Fruit fly (Drosophila melanogaster) whole organism, embryonic: ENCODE measurements around the gene Nf-YC.
A peak's percentile ranks its signal among the peaks of the same experiment; 100 is the strongest.

Experiments used
- Ada2b ChIP-seq: fragments of 200-800 bp; sonication (Bioruptor generic); IDR thresholded peaks from 2 replicates; pipeline ENCODE4 v1.3.6; 2022; ENCODE audit warnings: missing biosample characterization, missing genetic modification characterization
- Adf1 ChIP-seq: fragments of 200-800 bp; sonication (Bioruptor generic); IDR thresholded peaks from 2 replicates; pipeline ENCODE4 v1.3.6; 2022; ENCODE audit warnings: missing biosample characterization, missing genetic modification characterization
- Atf3 ChIP-seq: fragments of 200-800 bp; sonication (Bioruptor generic); optimal IDR thresholded peaks from 3 replicates; lab custom pipeline; 2016; ENCODE audit warnings: missing biosample characterization, missing genetic modification characterization
- CG12769 ChIP-seq: fragments of 200-800 bp; sonication (Bioruptor generic); optimal IDR thresholded peaks from 2 replicates; lab custom pipeline; 2019; ENCODE audit warnings: missing biosample characterization, mild to moderate bottlenecking, missing genetic modification characterization, moderate library complexity
- CG14860 ChIP-seq: fragments of 200-800 bp; sonication (Bioruptor generic); IDR thresholded peaks from 3 replicates; pipeline ENCODE4 v1.3.6; 2022; ENCODE audit warnings: missing biosample characterization, missing genetic modification characterization; ENCODE audit not compliant: partially characterized antibody
- CG15011 ChIP-seq: fragments of 200-800 bp; sonication (Bioruptor generic); optimal IDR thresholded peaks from 3 replicates; lab custom pipeline; 2018; ENCODE audit warnings: missing biosample characterization, mild to moderate bottlenecking, missing genetic modification characterization
- CG17359 ChIP-seq: fragments of 200-800 bp; sonication (Bioruptor generic); optimal IDR thresholded peaks from 3 replicates; lab custom pipeline; 2018; ENCODE audit warnings: missing biosample characterization, mild to moderate bottlenecking, missing genetic modification characterization, moderate library complexity
- CG17912 ChIP-seq: fragments of 200-800 bp; sonication (Bioruptor generic); optimal IDR thresholded peaks from 2 replicates; lab custom pipeline; 2018; ENCODE audit warnings: missing biosample characterization, mild to moderate bottlenecking, missing genetic modification characterization
- CG18011 ChIP-seq: fragments of 200-800 bp; sonication (Bioruptor generic); optimal IDR thresholded peaks from 2 replicates; lab custom pipeline; 2017; ENCODE audit warnings: missing biosample characterization, missing genetic modification characterization, mild to moderate bottlenecking, moderate library complexity, missing genotype
- CG2120 ChIP-seq: fragments of 200-800 bp; sonication (Bioruptor generic); optimal IDR thresholded peaks from 3 replicates; lab custom pipeline; 2016; ENCODE audit warnings: missing biosample characterization, missing genetic modification characterization
- CG2678 ChIP-seq: fragments of 200-800 bp; sonication (Bioruptor generic); optimal IDR thresholded peaks from 3 replicates; lab custom pipeline; 2019; ENCODE audit warnings: missing biosample characterization, mild to moderate bottlenecking, missing genetic modification characterization, moderate library complexity
- CG31224 ChIP-seq: fragments of 200-800 bp; sonication (Bioruptor generic); IDR thresholded peaks from 2 replicates; pipeline ENCODE4 v1.3.6; 2022; ENCODE audit warnings: missing biosample characterization, missing genetic modification characterization
- CG33557 ChIP-seq: fragments of 200-800 bp; sonication (Bioruptor generic); optimal IDR thresholded peaks from 2 replicates; lab custom pipeline; 2019; ENCODE audit warnings: missing biosample characterization, mild to moderate bottlenecking, missing genetic modification characterization, moderate library complexity
- CG4328 ChIP-seq: fragments of 200-800 bp; sonication (Bioruptor generic); optimal IDR thresholded peaks from 3 replicates; lab custom pipeline; 2017; ENCODE audit warnings: missing biosample characterization, missing genetic modification reagents, missing genetic modification characterization
- CG4617 ChIP-seq: fragments of 200-800 bp; sonication (Bioruptor generic); optimal IDR thresholded peaks from 3 replicates; lab custom pipeline; 2016; ENCODE audit warnings: missing biosample characterization, missing genetic modification characterization, borderline replicate concordance
- CG4707 ChIP-seq: fragments of 200-800 bp; sonication (Bioruptor generic); optimal IDR thresholded peaks from 2 replicates; lab custom pipeline; 2018; ENCODE audit warnings: missing biosample characterization, mild to moderate bottlenecking, missing genetic modification characterization, moderate library complexity
- CG6175 ChIP-seq: fragments of 200-800 bp; sonication (Bioruptor generic); IDR thresholded peaks from 3 replicates; pipeline ENCODE4 v1.3.6; 2022; ENCODE audit warnings: missing biosample characterization, missing genetic modification characterization
- CG6689 ChIP-seq: fragments of 200-800 bp; sonication (Bioruptor generic); IDR thresholded peaks from 2 replicates; pipeline ENCODE4 v1.3.6; 2022; ENCODE audit warnings: missing biosample characterization, missing genetic modification characterization
- CG6813 ChIP-seq: fragments of 200-800 bp; sonication (Bioruptor generic); optimal IDR thresholded peaks from 2 replicates; lab custom pipeline; 2017; ENCODE audit warnings: missing biosample characterization, missing genetic modification characterization, mild to moderate bottlenecking, moderate library complexity, missing genetic modification reagents
- CG8388 ChIP-seq: fragments of 200-800 bp; sonication (Bioruptor generic); optimal IDR thresholded peaks from 2 replicates; lab custom pipeline; 2019; ENCODE audit warnings: missing biosample characterization, mild to moderate bottlenecking, missing genetic modification characterization, moderate library complexity
- Doc3 ChIP-seq: fragments of 200-800 bp; sonication (Bioruptor generic); IDR thresholded peaks from 3 replicates; pipeline ENCODE4 v1.3.6; 2022; ENCODE audit warnings: missing biosample characterization, missing genetic modification characterization; ENCODE audit not compliant: partially characterized antibody
- Drgx ChIP-seq: fragments of 200-800 bp; sonication (Bioruptor generic); IDR thresholded peaks from 2 replicates; pipeline ENCODE4 v1.3.6; 2022; ENCODE audit warnings: missing biosample characterization, missing genetic modification characterization
- GATAe ChIP-seq: fragments of 200-800 bp; sonication (Bioruptor generic); conservative IDR thresholded peaks from 2 replicates; pipeline ENCODE4 v1.3.6; 2022; ENCODE audit warnings: missing biosample characterization, missing genetic modification characterization
- Mad ChIP-seq: fragments of 200-800 bp; sonication (Bioruptor generic); optimal IDR thresholded peaks from 2 replicates; lab custom pipeline; 2016; ENCODE audit warnings: missing biosample characterization, missing genetic modification characterization
- Max ChIP-seq: fragments of 200-800 bp; sonication (Bioruptor generic); optimal IDR thresholded peaks from 2 replicates; lab custom pipeline; 2016; ENCODE audit warnings: missing biosample characterization, mild to moderate bottlenecking, missing genetic modification characterization
- Mrtf ChIP-seq: fragments of 200-800 bp; sonication (Bioruptor generic); IDR thresholded peaks from 3 replicates; pipeline ENCODE4 v1.3.6; 2022; ENCODE audit warnings: missing biosample characterization, missing genetic modification characterization
- Ptx1 ChIP-seq: fragments of 200-800 bp; sonication (Bioruptor generic); IDR thresholded peaks from 2 replicates; pipeline ENCODE4 v1.3.6; 2022; ENCODE audit warnings: missing biosample characterization, missing genetic modification characterization
- Rfx ChIP-seq: fragments of 200-800 bp; sonication (Bioruptor generic); IDR thresholded peaks from 2 replicates; pipeline ENCODE4 v1.3.6; 2022; ENCODE audit warnings: missing biosample characterization, missing genetic modification characterization
- ab ChIP-seq: fragments of 200-800 bp; sonication (Bioruptor generic); optimal IDR thresholded peaks from 2 replicates; lab custom pipeline; 2016; ENCODE audit warnings: missing biosample characterization, missing genetic modification characterization
- bowl ChIP-seq: fragments of 200-800 bp; sonication (Bioruptor generic); IDR thresholded peaks from 2 replicates; pipeline ENCODE4 v1.3.6; 2022; ENCODE audit warnings: missing biosample characterization, missing genetic modification characterization
- caup ChIP-seq: fragments of 200-800 bp; sonication (Bioruptor generic); optimal IDR thresholded peaks from 3 replicates; lab custom pipeline; 2017; ENCODE audit warnings: missing biosample characterization, mild to moderate bottlenecking, missing genetic modification characterization, moderate library complexity; ENCODE audit not compliant: severe bottlenecking
- chinmo ChIP-seq: fragments of 200-800 bp; sonication (Bioruptor generic); IDR thresholded peaks from 4 replicates; pipeline ENCODE4 v1.3.6; 2022; ENCODE audit warnings: missing biosample characterization, missing genetic modification characterization; ENCODE audit not compliant: partially characterized antibody
- crol ChIP-seq: fragments of 200-800 bp; sonication (Bioruptor generic); IDR thresholded peaks from 2 replicates; pipeline ENCODE4 v1.3.6; 2022; ENCODE audit warnings: missing biosample characterization, missing genetic modification characterization
- dan ChIP-seq: fragments of 200-800 bp; sonication (Bioruptor generic); IDR thresholded peaks from 2 replicates; pipeline ENCODE4 v1.3.6; 2022; ENCODE audit warnings: missing biosample characterization, missing genetic modification characterization
- en ChIP-seq: fragments of 200-800 bp; sonication (Bioruptor generic); optimal IDR thresholded peaks from 2 replicates; lab custom pipeline; 2016; ENCODE audit warnings: missing biosample characterization, missing genetic modification characterization
- fd3F ChIP-seq: fragments of 200-800 bp; sonication (Bioruptor generic); optimal IDR thresholded peaks from 2 replicates; lab custom pipeline; 2018; ENCODE audit warnings: missing biosample characterization, mild to moderate bottlenecking, missing genetic modification characterization, moderate library complexity
- gfzf ChIP-seq: fragments of 200-800 bp; sonication (Bioruptor generic); optimal IDR thresholded peaks from 2 replicates; lab custom pipeline; 2016; ENCODE audit warnings: missing biosample characterization, mild to moderate bottlenecking, missing genetic modification characterization, moderate library complexity
- gsb-n ChIP-seq: fragments of 200-800 bp; sonication (Bioruptor generic); optimal IDR thresholded peaks from 3 replicates; lab custom pipeline; 2018; ENCODE audit warnings: missing biosample characterization, mild to moderate bottlenecking, missing genetic modification characterization
- jigr1 ChIP-seq: fragments of 200-800 bp; sonication (Bioruptor generic); IDR thresholded peaks from 3 replicates; pipeline ENCODE4 v1.3.6; 2022; ENCODE audit warnings: missing biosample characterization, missing genetic modification characterization
- lov ChIP-seq, 2 experiments: fragments of 200-800 bp in 1 of 2; fragments of >200 bp in 1 of 2; sonication (Bioruptor generic) in 1 of 2; IDR thresholded peaks in 1 of 2; optimal IDR thresholded peaks in 1 of 2; 2 replicates in 1 of 2; 3 replicates in 1 of 2; pipeline versions ENCODE4 v1.3.6 to Lab custom; 2017 to 2022; ENCODE audit warnings: missing biosample characterization in 1 of 2, missing genetic modification characterization in 1 of 2
- otp ChIP-seq: fragments of 200-800 bp; sonication (Bioruptor generic); IDR thresholded peaks from 3 replicates; pipeline ENCODE4, ENCODE4 v1.3.6; 2022; ENCODE audit warnings: missing biosample characterization, missing genetic modification characterization
- pita ChIP-seq: fragments of 200-800 bp; sonication (Bioruptor generic); optimal IDR thresholded peaks from 2 replicates; lab custom pipeline; 2017; ENCODE audit warnings: missing biosample characterization, mild to moderate bottlenecking, missing genetic modification characterization
- pzg ChIP-seq: fragments of 200-800 bp; sonication (Bioruptor generic); optimal IDR thresholded peaks from 3 replicates; lab custom pipeline; 2018; ENCODE audit warnings: missing biosample characterization, mild to moderate bottlenecking, missing genetic modification characterization, moderate library complexity
- ro ChIP-seq: fragments of 200-800 bp; sonication (Bioruptor generic); IDR thresholded peaks from 2 replicates; pipeline ENCODE4 v1.3.6; 2022; ENCODE audit warnings: missing biosample characterization, missing genetic modification characterization
- shn ChIP-seq: fragments of 200-800 bp; sonication (Bioruptor generic); optimal IDR thresholded peaks from 3 replicates; lab custom pipeline; 2016; ENCODE audit warnings: missing biosample characterization, missing genetic modification characterization
- tap ChIP-seq: fragments of 200-800 bp; optimal IDR thresholded peaks from 3 replicates; lab custom pipeline; 2019; ENCODE audit warnings: missing biosample characterization, mild to moderate bottlenecking, missing genetic modification characterization, moderate library complexity
- twi ChIP-seq: fragments of 200-800 bp; optimal IDR thresholded peaks from 2 replicates; lab custom pipeline; 2019; ENCODE audit warnings: missing biosample characterization, mild to moderate bottlenecking, missing genetic modification characterization, moderate library complexity
- tx ChIP-seq: fragments of 200-800 bp; sonication (Bioruptor generic); optimal IDR thresholded peaks from 2 replicates; lab custom pipeline; 2016; ENCODE audit warnings: missing biosample characterization, missing genetic modification characterization

Nf-YC gene

DNA sequence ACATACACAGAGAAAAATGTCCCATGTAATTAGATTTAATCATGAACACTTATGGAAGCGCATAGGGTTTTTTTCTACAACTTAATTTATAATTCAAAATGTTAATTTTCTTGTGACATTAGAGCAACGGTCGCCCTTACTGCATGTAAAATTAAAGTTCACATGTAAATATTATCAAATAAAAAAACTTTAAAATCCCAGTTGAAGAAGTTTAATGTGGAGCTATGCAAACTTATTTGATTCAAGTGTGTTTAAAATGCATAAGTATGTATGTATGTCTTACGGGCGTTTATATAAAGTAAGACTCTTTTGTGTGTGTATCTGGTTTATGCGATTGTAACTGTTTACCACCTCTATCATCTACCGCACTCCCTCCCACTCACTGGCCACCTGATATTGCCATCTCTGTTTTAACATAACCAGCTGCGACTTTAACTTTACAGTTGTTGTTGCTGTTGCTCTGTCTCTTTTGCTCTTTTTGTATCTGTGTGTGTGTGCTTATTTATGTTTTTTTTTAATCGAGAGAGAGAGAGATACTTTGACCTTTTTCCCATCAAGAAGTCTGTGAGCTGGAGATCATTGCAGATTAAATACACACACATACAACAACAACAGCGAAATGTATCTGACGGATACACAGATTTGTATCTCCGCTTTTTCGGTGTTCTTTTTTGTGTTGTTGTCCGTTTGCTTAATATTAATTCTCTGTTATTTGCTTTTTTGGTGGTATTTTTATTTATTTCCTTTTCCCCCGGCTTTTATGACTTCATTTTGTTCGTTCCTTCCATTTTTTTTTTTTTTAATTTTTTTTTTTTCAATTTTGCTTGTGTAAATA lies 34.9 kb upstream of the Nf-YC start (continued):
- TF ChIP-seq CG8388 (GFP tag; lab: Kevin White, UChicago) (peak; percentile 78), tap (tag; lab: Kevin White, UChicago) (peak; percentile 72), Drgx (GFP tag; lab: Robert Waterston, UW) (peak; percentile 71), CG6175 (GFP tag; lab: Robert Waterston, UW) (no peak), Max (GFP tag; lab: Kevin White, UChicago) (peak; percentile 70), gsb-n (peak; percentile 88), bowl (GFP tag; lab: Robert Waterston, UW) (no peak), CG4328 (peak; percentile 45), ro (GFP tag; lab: Robert Waterston, UW) (no peak), lov (optimal IDR thresholded peaks at IDR 0.05; lab: Kevin White, UChicago) (no peak), lov (GFP tag; IDR thresholded peaks at IDR 0.05; lab: Robert Waterston, UW) (no peak), CG17359 (tag; lab: Kevin White, UChicago) (peak; percentile 78), CG33557 (peak; percentile 80), jigr1 (GFP tag; lab: Robert Waterston, UW) (0 out of 3 replicates have a peak, but pooled peaks have one; percentile 27), Mrtf (GFP tag; lab: Robert Waterston, UW) (0 out of 3 replicates have a peak, but pooled peaks have one; percentile 39), shn (GFP tag; lab: Kevin White, UChicago) (peak; percentile 85), gfzf (GFP tag; lab: Kevin White, UChicago) (no peak), crol (GFP tag; lab: Robert Waterston, UW) (no peak), CG6689 (peak; percentile 78), Atf3 (GFP tag; lab: Kevin White, UChicago) (peak; percentile 83), CG2678 (peak; percentile 94), fd3F (GFP tag; lab: Kevin White, UChicago) (peak; percentile 91), Adf1 (no peak), Ptx1 (GFP tag; lab: Robert Waterston, UW) (peak; percentile 79), CG18011 (GFP tag; lab: Kevin White, UChicago) (peak; percentile 50), twi (peak; percentile 82), pita (GFP tag; lab: Kevin White, UChicago) (no peak), CG6813 (GFP tag; lab: Kevin White, UChicago) (peak; percentile 61), chinmo (peak; percentile 63; the same call in 2 of the 4 replicates), CG15011 (GFP tag; lab: Kevin White, UChicago) (peak; percentile 34), CG31224 (peak; percentile 45), dan (no peak), Ada2b (peak; percentile 53), CG17912 (GFP tag; lab: Kevin White, UChicago) (peak; percentile 76), caup (GFP tag; lab: Kevin White, UChicago) (peak; percentile 41), pzg (no peak), CG12769 (no peak), GATAe (GFP tag; lab: Robert Waterston, UW) (no peak), CG4707 (GFP tag; lab: Kevin White, UChicago) (peak; percentile 81), CG4617 (GFP tag; lab: Kevin White, UChicago) (peak; percentile 9), Doc3 (no peak), Mad (peak; percentile 75), CG14860 (no peak), ab (peak; percentile 50), CG2120 (GFP tag; lab: Kevin White, UChicago) (peak; percentile 80), tx (GFP tag; lab: Kevin White, UChicago) (peak; percentile 84), Rfx (GFP tag; lab: Robert Waterston, UW) (peak; percentile 26; the same call in 1 of the 2 replicates), otp (GFP tag; lab: Robert Waterston, UW) (0 out of 3 replicates have a peak, but pooled peaks have one; percentile 18), en (GFP tag; lab: Kevin White, UChicago) (peak; percentile 77)
